Worm (Caenorhabditis elegans) whole organism, L4/young adult: ENCODE measurements around the gene F49H6.5.

Experiments used
- dao-5 ChIP-seq: sonication (generic microtip); optimal IDR thresholded peaks from 2 replicates; lab custom pipeline; 2016; ENCODE audit warnings: missing genotype, missing genetic modification characterization, moderate library complexity, missing compliant biosample characterization
- him-1 ChIP-seq: sonication (generic microtip); optimal IDR thresholded peaks from 2 replicates; lab custom pipeline; 2016; ENCODE audit warnings: missing genotype, missing genetic modification reagents, missing genetic modification characterization, missing compliant biosample characterization

DNA sequence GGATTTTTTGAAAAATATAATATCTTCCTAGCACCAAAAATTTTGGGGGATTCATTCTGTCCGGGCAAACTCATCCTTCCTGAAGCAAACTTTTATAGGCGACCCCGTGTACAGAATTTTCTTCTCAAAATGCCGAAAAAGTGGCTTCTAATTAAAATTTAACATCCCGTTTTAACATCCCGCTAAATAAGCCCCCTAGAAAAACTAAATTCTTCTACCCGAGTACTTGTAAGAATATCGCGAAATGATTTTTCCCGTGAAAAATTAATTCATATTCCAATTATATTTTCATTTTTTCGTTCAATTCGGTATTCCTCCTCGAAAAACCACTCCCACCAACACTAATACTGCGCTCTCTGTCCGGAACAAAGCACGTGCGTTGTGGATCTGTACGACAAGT, 45.8 kb downstream of the F49H6.5 start, which contains the start of gene T05E12.8:
- TF ChIP-seq dao-5 (no peak), him-1 (tag; lab: Kevin White, UChicago) (no peak)
